Fruit fly (Drosophila melanogaster) whole organism, embryonic: Measurements from ENCODE around the gene CG43060.

ENCODE experiments used
- Ada2b ChIP-seq: fragments of 200-800 bp; sonication (Bioruptor generic); IDR thresholded peaks from 2 replicates; pipeline ENCODE4 v1.3.6; 2022; ENCODE audit warnings: missing biosample characterization, missing genetic modification characterization
- Adf1 ChIP-seq: fragments of 200-800 bp; sonication (Bioruptor generic); IDR thresholded peaks from 2 replicates; pipeline ENCODE4 v1.3.6; 2022; ENCODE audit warnings: missing biosample characterization, missing genetic modification characterization
- Atf-2 ChIP-seq: fragments of 200-800 bp; sonication (Bioruptor generic); optimal IDR thresholded peaks from 2 replicates; lab custom pipeline; 2016; ENCODE audit warnings: missing biosample characterization, missing genetic modification characterization
- Atf3 ChIP-seq: fragments of 200-800 bp; sonication (Bioruptor generic); optimal IDR thresholded peaks from 3 replicates; lab custom pipeline; 2016; ENCODE audit warnings: missing biosample characterization, missing genetic modification characterization
- CG10543 ChIP-seq: fragments of 200-800 bp; sonication (Bioruptor generic); optimal IDR thresholded peaks from 3 replicates; lab custom pipeline; 2017; ENCODE audit warnings: missing biosample characterization, mild to moderate bottlenecking, missing genetic modification characterization, moderate library complexity
- CG12155 ChIP-seq: fragments of 200-800 bp; sonication (Bioruptor generic); optimal IDR thresholded peaks from 3 replicates; lab custom pipeline; 2016; ENCODE audit warnings: missing biosample characterization, missing genetic modification characterization
- CG13296 ChIP-seq: fragments of 200-800 bp; sonication (Bioruptor generic); optimal IDR thresholded peaks from 3 replicates; lab custom pipeline; 2018; ENCODE audit warnings: missing biosample characterization, mild to moderate bottlenecking, missing genetic modification characterization
- CG14710 ChIP-seq: fragments of 200-800 bp; sonication (Bioruptor generic); optimal IDR thresholded peaks from 3 replicates; lab custom pipeline; 2019; ENCODE audit warnings: missing biosample characterization, mild to moderate bottlenecking, missing genetic modification characterization, moderate library complexity
- CG16863 ChIP-seq: fragments of 200-800 bp; sonication (Bioruptor generic); optimal IDR thresholded peaks from 3 replicates; lab custom pipeline; 2016; ENCODE audit warnings: missing biosample characterization, missing genetic modification characterization
- CG17359 ChIP-seq: fragments of 200-800 bp; sonication (Bioruptor generic); optimal IDR thresholded peaks from 3 replicates; lab custom pipeline; 2018; ENCODE audit warnings: missing biosample characterization, mild to moderate bottlenecking, missing genetic modification characterization, moderate library complexity
- CG31388 ChIP-seq: fragments of 200-800 bp; sonication (Bioruptor generic); optimal IDR thresholded peaks from 2 replicates; lab custom pipeline; 2016; ENCODE audit warnings: missing biosample characterization, missing genetic modification characterization
- CG3847 ChIP-seq: fragments of 200-800 bp; sonication (Bioruptor generic); IDR thresholded peaks from 2 replicates; pipeline ENCODE4 v1.3.6; 2022; ENCODE audit warnings: missing biosample characterization, missing genetic modification characterization
- CG4282 ChIP-seq: fragments of 200-800 bp; sonication (Bioruptor generic); optimal IDR thresholded peaks from 2 replicates; lab custom pipeline; 2016; ENCODE audit warnings: missing biosample characterization, missing genetic modification characterization
- CG4820 ChIP-seq: fragments of 200-800 bp; sonication (Bioruptor generic); optimal IDR thresholded peaks from 3 replicates; lab custom pipeline; 2016; ENCODE audit warnings: missing biosample characterization, missing genetic modification characterization
- CG6813 ChIP-seq: fragments of 200-800 bp; sonication (Bioruptor generic); optimal IDR thresholded peaks from 2 replicates; lab custom pipeline; 2017; ENCODE audit warnings: missing biosample characterization, missing genetic modification characterization, mild to moderate bottlenecking, moderate library complexity, missing genetic modification reagents
- CoRest ChIP-seq: fragments of 200-800 bp; sonication (Bioruptor generic); optimal IDR thresholded peaks from 3 replicates; lab custom pipeline; 2018; ENCODE audit warnings: missing biosample characterization, mild to moderate bottlenecking, missing genetic modification characterization, moderate library complexity
- D ChIP-seq, 2 experiments: fragments of 200-800 bp in 1 of 2; fragments of >200 bp in 1 of 2; sonication (Bioruptor generic) in 1 of 2; optimal IDR thresholded peaks; 2 replicates in 1 of 2; 3 replicates in 1 of 2; lab custom pipeline; 2017; ENCODE audit warnings: mild to moderate bottlenecking in 1 of 2, missing biosample characterization in 1 of 2, missing genetic modification characterization in 1 of 2, missing genetic modification reagents in 1 of 2
- Dfd ChIP-seq, 2 experiments: fragments of >200 bp; optimal IDR thresholded peaks; 2 replicates each; lab custom pipeline; 2017; ENCODE audit warnings: missing biosample characterization in 2 of 2, missing genetic modification characterization in 2 of 2
- HHEX ChIP-seq: fragments of 200-800 bp; sonication (Bioruptor generic); optimal IDR thresholded peaks from 3 replicates; lab custom pipeline; 2017; ENCODE audit warnings: missing biosample characterization, mild to moderate bottlenecking, missing genetic modification characterization, missing genetic modification reagents
- Hey ChIP-seq: fragments of 200-800 bp; sonication (Bioruptor generic); optimal IDR thresholded peaks from 3 replicates; lab custom pipeline; 2018; ENCODE audit warnings: missing biosample characterization, mild to moderate bottlenecking, missing genetic modification characterization
- Hr3 ChIP-seq: fragments of 200-800 bp; sonication (Bioruptor generic); optimal IDR thresholded peaks from 3 replicates; lab custom pipeline; 2016; ENCODE audit warnings: missing biosample characterization, missing genetic modification characterization
- Lhr ChIP-seq: fragments of 200-800 bp; sonication (Bioruptor generic); optimal IDR thresholded peaks from 3 replicates; lab custom pipeline; 2017; ENCODE audit warnings: mild to moderate bottlenecking, missing biosample characterization, missing genetic modification reagents, missing genetic modification characterization
- MBD-R2 ChIP-seq: fragments of 200-800 bp; sonication (Bioruptor generic); IDR thresholded peaks from 2 replicates; pipeline ENCODE4 v1.3.6; 2022; ENCODE audit warnings: missing biosample characterization, missing genetic modification characterization
- Max ChIP-seq: fragments of 200-800 bp; sonication (Bioruptor generic); optimal IDR thresholded peaks from 2 replicates; lab custom pipeline; 2016; ENCODE audit warnings: missing biosample characterization, mild to moderate bottlenecking, missing genetic modification characterization
- Myb ChIP-seq: fragments of 200-800 bp; sonication (Bioruptor generic); optimal IDR thresholded peaks from 2 replicates; lab custom pipeline; 2016; ENCODE audit warnings: missing biosample characterization, missing genetic modification characterization
- Nf-YB ChIP-seq: fragments of 200-800 bp; sonication (Bioruptor generic); optimal IDR thresholded peaks from 3 replicates; lab custom pipeline; 2019; ENCODE audit warnings: missing biosample characterization, mild to moderate bottlenecking, missing genetic modification characterization, moderate library complexity
- Rfx ChIP-seq: fragments of 200-800 bp; sonication (Bioruptor generic); IDR thresholded peaks from 2 replicates; pipeline ENCODE4 v1.3.6; 2022; ENCODE audit warnings: missing biosample characterization, missing genetic modification characterization
- Sry-β ChIP-seq: fragments of 200-800 bp; sonication (Bioruptor generic); optimal IDR thresholded peaks from 2 replicates; lab custom pipeline; 2018; ENCODE audit warnings: missing biosample characterization, mild to moderate bottlenecking, missing genetic modification characterization, moderate library complexity
- Taf1 ChIP-seq: fragments of 200-800 bp; sonication (Bioruptor generic); IDR thresholded peaks from 2 replicates; pipeline ENCODE4 v1.3.6; 2022; ENCODE audit warnings: missing biosample characterization, missing genetic modification characterization
- Trl ChIP-seq, 3 experiments: fragments of >200 bp in 2 of 3; fragments of 200-800 bp in 1 of 3; sonication (Bioruptor generic) in 1 of 3; optimal IDR thresholded peaks; 2 replicates in 1 of 3; 3 replicates in 2 of 3; lab custom pipeline; 2016 to 2017; ENCODE audit warnings: missing biosample characterization in 1 of 3, missing genetic modification characterization in 1 of 3
- cato ChIP-seq: fragments of 200-800 bp; sonication (Bioruptor generic); optimal IDR thresholded peaks from 2 replicates; lab custom pipeline; 2016; ENCODE audit warnings: missing biosample characterization, missing genetic modification characterization, borderline replicate concordance
- gt ChIP-seq: fragments of 200-800 bp; sonication (Bioruptor generic); IDR thresholded peaks from 2 replicates; pipeline ENCODE4 v1.3.6; 2022; ENCODE audit warnings: missing biosample characterization, missing genetic modification characterization
- hb ChIP-seq: fragments of 200-800 bp; sonication (Bioruptor generic); IDR thresholded peaks from 3 replicates; pipeline ENCODE4 v1.3.6; 2022; ENCODE audit warnings: missing biosample characterization, missing genetic modification characterization; ENCODE audit not compliant: partially characterized antibody
- jing ChIP-seq: fragments of 200-800 bp; sonication (Bioruptor generic); optimal IDR thresholded peaks from 2 replicates; lab custom pipeline; 2018; ENCODE audit warnings: missing biosample characterization, mild to moderate bottlenecking, missing genetic modification characterization
- luna ChIP-seq: fragments of 200-800 bp; sonication (Bioruptor generic); optimal IDR thresholded peaks from 2 replicates; lab custom pipeline; 2016; ENCODE audit warnings: missing biosample characterization, missing genetic modification characterization
- mam ChIP-seq: fragments of 200-800 bp; sonication (Bioruptor generic); optimal IDR thresholded peaks from 3 replicates; lab custom pipeline; 2016; ENCODE audit warnings: missing biosample characterization, missing genetic modification characterization
- nau ChIP-seq: fragments of 200-800 bp; sonication (Bioruptor generic); optimal IDR thresholded peaks from 3 replicates; lab custom pipeline; 2017; ENCODE audit warnings: missing biosample characterization, mild to moderate bottlenecking, missing genetic modification characterization, missing genetic modification reagents
- nom ChIP-seq: fragments of 200-800 bp; sonication (Bioruptor generic); optimal IDR thresholded peaks from 2 replicates; lab custom pipeline; 2017; ENCODE audit warnings: missing biosample characterization, missing genetic modification characterization, mild to moderate bottlenecking, moderate library complexity, missing genetic modification reagents
- oc ChIP-seq: fragments of 200-800 bp; sonication (Bioruptor generic); optimal IDR thresholded peaks from 2 replicates; lab custom pipeline; 2018; ENCODE audit warnings: missing biosample characterization, mild to moderate bottlenecking, missing genetic modification characterization, moderate library complexity
- otp ChIP-seq: fragments of 200-800 bp; sonication (Bioruptor generic); IDR thresholded peaks from 3 replicates; pipeline ENCODE4, ENCODE4 v1.3.6; 2022; ENCODE audit warnings: missing biosample characterization, missing genetic modification characterization
- p53 ChIP-seq: fragments of 200-800 bp; sonication (Bioruptor generic); optimal IDR thresholded peaks from 2 replicates; lab custom pipeline; 2016; ENCODE audit warnings: missing biosample characterization, missing genetic modification characterization
- pum ChIP-seq: fragments of 200-800 bp; sonication (Bioruptor generic); optimal IDR thresholded peaks from 2 replicates; lab custom pipeline; 2016; ENCODE audit warnings: missing biosample characterization, missing genetic modification characterization
- ranshi ChIP-seq: fragments of 200-800 bp; sonication (Bioruptor generic); IDR thresholded peaks from 2 replicates; pipeline ENCODE4 v1.3.6; 2022; ENCODE audit warnings: missing biosample characterization, missing genetic modification characterization
- ro ChIP-seq: fragments of 200-800 bp; sonication (Bioruptor generic); IDR thresholded peaks from 2 replicates; pipeline ENCODE4 v1.3.6; 2022; ENCODE audit warnings: missing biosample characterization, missing genetic modification characterization
- sens ChIP-seq: fragments of 200-800 bp; sonication (Bioruptor generic); peaks from one replicate; lab custom pipeline; 2016; ENCODE audit warnings: missing biosample characterization, missing genetic modification characterization
- sr ChIP-seq: fragments of 200-800 bp; sonication (Bioruptor generic); IDR thresholded peaks from 3 replicates; pipeline ENCODE4 v1.3.6; 2022; ENCODE audit warnings: missing biosample characterization, missing genetic modification characterization
- vnd ChIP-seq: fragments of 200-800 bp; sonication (Bioruptor generic); IDR thresholded peaks from 3 replicates; pipeline ENCODE4 v1.3.6; 2022; ENCODE audit warnings: missing biosample characterization, missing genetic modification characterization; ENCODE audit not compliant: partially characterized antibody

CG43060 gene

DNA sequence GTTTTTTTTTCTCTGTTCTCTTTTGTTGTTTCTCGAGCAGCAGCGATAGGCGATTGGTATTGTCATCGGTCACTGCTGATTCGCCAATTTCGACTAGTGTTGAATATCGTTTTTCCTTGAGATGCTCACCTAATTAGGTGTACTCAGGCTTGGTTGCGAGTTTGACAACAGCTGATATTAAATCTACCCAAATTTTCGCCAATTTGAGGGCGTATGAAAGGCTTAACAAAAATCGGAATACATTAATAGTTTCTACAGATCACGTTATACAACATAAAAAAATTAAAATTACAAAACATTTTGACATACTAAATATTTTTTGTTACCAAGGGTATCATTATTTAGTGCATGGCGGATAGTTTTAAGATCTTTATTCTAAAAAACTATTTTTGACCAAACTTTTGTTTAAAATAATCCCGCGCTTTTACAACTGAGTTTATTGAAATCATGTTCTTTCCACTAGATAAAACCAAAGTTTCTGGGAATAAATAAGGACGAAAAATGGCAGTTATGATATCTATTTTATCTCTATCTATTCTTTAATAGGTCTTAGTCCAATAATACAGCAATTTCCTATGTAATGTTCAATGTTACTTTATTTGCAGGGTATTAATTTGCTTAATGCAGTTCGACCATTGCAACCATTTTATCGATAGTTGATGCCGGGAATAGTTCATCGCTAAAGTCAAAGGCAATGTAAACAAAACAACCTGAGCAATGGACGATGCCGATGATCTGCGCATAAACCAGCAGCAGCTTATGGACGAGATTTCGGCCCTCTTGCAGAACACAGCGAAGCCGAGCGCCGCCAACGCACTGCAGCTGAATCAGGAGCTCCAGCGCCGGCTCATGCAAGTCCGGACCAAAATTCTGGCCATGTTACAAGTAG, 27.7 kb upstream of the CG43060 start, which contains the start of the genes CG10435 and Pbp95 (continued):
- no peak for TF ChIP-seq gt
- peak; percentile 49 for TF ChIP-seq Hr3
- TF ChIP-seq D (optimal IDR thresholded peaks at IDR 0.05; lab: Kevin White, UChicago), result peak; percentile 80
- peak; percentile 28 for TF ChIP-seq D (GFP tag; optimal IDR thresholded peaks at IDR 0.05; lab: Kevin White, UChicago)
- peak; percentile 29 for TF ChIP-seq pum (GFP tag; lab: Kevin White, UChicago)
- no peak for TF ChIP-seq Dfd (GFP tag; optimal IDR thresholded peaks at IDR 0.05; lab: Kevin White, UChicago)
- 0 out of 2 replicates have a peak, but pooled peaks have one; percentile 18 for TF ChIP-seq Adf1 (GFP tag; lab: Robert Waterston, UW)
- no peak for TF ChIP-seq CG4282 (GFP tag; lab: Kevin White, UChicago)
- TF ChIP-seq nau (GFP tag; lab: Kevin White, UChicago), result no peak
- TF ChIP-seq CG31388, result no peak
- TF ChIP-seq CG12155, result peak; percentile 55
- TF ChIP-seq sr, result 0 out of 3 replicates have a peak, but pooled peaks have one; percentile 19
- TF ChIP-seq Nf-YB (GFP tag; lab: Kevin White, UChicago), result no peak
- TF ChIP-seq CoRest (tag; lab: Kevin White, UChicago), result no peak
- peak; percentile 87 for TF ChIP-seq sens (GFP tag; lab: Kevin White, UChicago)
- peak; percentile 44 for TF ChIP-seq Taf1
- TF ChIP-seq mam (GFP tag; lab: Kevin White, UChicago), result peak; percentile 82
- peak; percentile 23 for TF ChIP-seq cato (GFP tag; lab: Kevin White, UChicago)
- TF ChIP-seq CG10543 (GFP tag; lab: Kevin White, UChicago), result no peak
- peak; percentile 60 for TF ChIP-seq CG3847 (GFP tag; lab: Robert Waterston, UW)
- peak; percentile 59 for TF ChIP-seq Max (GFP tag; lab: Kevin White, UChicago)
- TF ChIP-seq Ada2b, result peak; percentile 35; the same call in 1 of the 2 replicates
- TF ChIP-seq ranshi (GFP tag; lab: Robert Waterston, UW), result 0 out of 2 replicates have a peak, but pooled peaks have one; percentile 26
- TF ChIP-seq CG14710 (tag; lab: Kevin White, UChicago), result peak; percentile 48
- TF ChIP-seq otp, result peak; percentile 50; the same call in 1 of the 3 replicates
- TF ChIP-seq vnd (GFP tag; lab: Robert Waterston, UW), result peak; percentile 55; the same call in 2 of the 3 replicates
- no peak for TF ChIP-seq CG6813 (GFP tag; lab: Kevin White, UChicago)
- TF ChIP-seq oc, result no peak
- peak; percentile 28 for TF ChIP-seq Atf3 (GFP tag; lab: Kevin White, UChicago)
- peak; percentile 24 for TF ChIP-seq p53 (GFP tag; lab: Kevin White, UChicago)
- peak; percentile 81 for TF ChIP-seq Rfx (GFP tag; lab: Robert Waterston, UW)
- peak; percentile 27 for TF ChIP-seq CG4820
- peak; percentile 87 for TF ChIP-seq Sry-β (GFP tag; lab: Kevin White, UChicago)
- TF ChIP-seq CG16863 (GFP tag; lab: Kevin White, UChicago), result peak; percentile 36
- no peak for TF ChIP-seq Lhr
- TF ChIP-seq luna, result no peak
- TF ChIP-seq CG17359 (tag; lab: Kevin White, UChicago), result peak; percentile 51
- peak; percentile 45 for TF ChIP-seq Atf-2
- no peak for TF ChIP-seq jing
- no peak for TF ChIP-seq Hey (tag; lab: Kevin White, UChicago)
- TF ChIP-seq Myb (GFP tag; lab: Kevin White, UChicago), result peak; percentile 36
- no peak for TF ChIP-seq ro (GFP tag; lab: Robert Waterston, UW)
- peak; percentile 21 for TF ChIP-seq HHEX
- peak; percentile 79 for TF ChIP-seq MBD-R2 (GFP tag; lab: Robert Waterston, UW)
- TF ChIP-seq nom (GFP tag; lab: Kevin White, UChicago), result no peak
- TF ChIP-seq Trl (optimal IDR thresholded peaks at IDR 0.05; lab: Kevin White, UChicago), result no peak
- TF ChIP-seq Trl (GFP tag; optimal IDR thresholded peaks at IDR 0.05; lab: Kevin White, UChicago), result peak; percentile 57
- TF ChIP-seq CG13296, result no peak
- peak; percentile 62; the same call in 1 of the 3 replicates for TF ChIP-seq hb
